Fruit fly (Drosophila melanogaster) whole organism, embryonic: ENCODE results near the gene MtnB.
A peak's percentile ranks its signal among the peaks of the same experiment; 100 is the strongest.

Experiments
- CG10431 ChIP-seq: fragments of 200-800 bp; sonication (Bioruptor generic); optimal IDR thresholded peaks from 3 replicates; lab custom pipeline; 2018; ENCODE audit warnings: missing biosample characterization, mild to moderate bottlenecking, missing genetic modification characterization
- CG11504 ChIP-seq: fragments of 200-800 bp; sonication (Bioruptor generic); optimal IDR thresholded peaks from 3 replicates; lab custom pipeline; 2019; ENCODE audit warnings: missing biosample characterization, mild to moderate bottlenecking, missing genetic modification characterization, moderate library complexity
- CG16815 ChIP-seq: fragments of 200-800 bp; sonication (Bioruptor generic); optimal IDR thresholded peaks from 3 replicates; lab custom pipeline; 2017; ENCODE audit warnings: missing biosample characterization, mild to moderate bottlenecking, missing genetic modification characterization
- CG17802 ChIP-seq: fragments of 200-800 bp; sonication (Bioruptor generic); optimal IDR thresholded peaks from 2 replicates; lab custom pipeline; 2018; ENCODE audit warnings: missing biosample characterization, mild to moderate bottlenecking, missing genetic modification characterization, moderate library complexity
- CG1832 ChIP-seq: fragments of 200-800 bp; sonication (Bioruptor generic); optimal IDR thresholded peaks from 2 replicates; lab custom pipeline; 2017; ENCODE audit warnings: missing biosample characterization, mild to moderate bottlenecking, missing genetic modification characterization, inconsistent platforms
- CG2199 ChIP-seq: fragments of 200-800 bp; sonication (Bioruptor generic); IDR thresholded peaks from 3 replicates; pipeline ENCODE4 v1.3.6; 2022; ENCODE audit warnings: missing biosample characterization, missing genetic modification characterization
- CG31224 ChIP-seq: fragments of 200-800 bp; sonication (Bioruptor generic); IDR thresholded peaks from 2 replicates; pipeline ENCODE4 v1.3.6; 2022; ENCODE audit warnings: missing biosample characterization, missing genetic modification characterization
- CG31441 ChIP-seq: fragments of 200-800 bp; sonication (Bioruptor generic); IDR thresholded peaks from 2 replicates; pipeline ENCODE4 v1.3.6; 2022; ENCODE audit warnings: missing biosample characterization, missing genetic modification characterization
- CG32532 ChIP-seq: fragments of 200-800 bp; sonication (Bioruptor generic); IDR thresholded peaks from 2 replicates; pipeline ENCODE4 v1.3.6; 2022; ENCODE audit warnings: missing biosample characterization, missing genetic modification characterization
- CG3407 ChIP-seq: fragments of 200-800 bp; sonication (Bioruptor generic); optimal IDR thresholded peaks from 2 replicates; lab custom pipeline; 2018; ENCODE audit warnings: missing biosample characterization, mild to moderate bottlenecking, missing genetic modification characterization
- CG6791 ChIP-seq: fragments of 200-800 bp; sonication (Bioruptor generic); IDR thresholded peaks from 3 replicates; pipeline ENCODE4 v1.3.6; 2022; ENCODE audit warnings: missing biosample characterization, missing genetic modification characterization; ENCODE audit not compliant: partially characterized antibody
- CG7745 ChIP-seq: fragments of 200-800 bp; sonication (Bioruptor generic); optimal IDR thresholded peaks from 2 replicates; lab custom pipeline; 2018; ENCODE audit warnings: missing biosample characterization, mild to moderate bottlenecking, missing genetic modification characterization, moderate library complexity
- CG7786 ChIP-seq: fragments of 200-800 bp; sonication (Bioruptor generic); optimal IDR thresholded peaks from 2 replicates; lab custom pipeline; 2016; ENCODE audit warnings: missing biosample characterization, missing genetic modification characterization
- CG8359 ChIP-seq: fragments of 200-800 bp; sonication (Bioruptor generic); optimal IDR thresholded peaks from 2 replicates; lab custom pipeline; 2017; ENCODE audit warnings: missing biosample characterization, mild to moderate bottlenecking, missing genetic modification characterization, borderline replicate concordance
- Camta ChIP-seq: fragments of 200-800 bp; sonication (Bioruptor generic); optimal IDR thresholded peaks from 2 replicates; lab custom pipeline; 2016; ENCODE audit warnings: missing biosample characterization, missing genetic modification characterization
- Dip3 ChIP-seq: fragments of 200-800 bp; sonication (Bioruptor generic); optimal IDR thresholded peaks from 3 replicates; lab custom pipeline; 2016; ENCODE audit warnings: missing biosample characterization, missing genetic modification characterization
- Elba2 ChIP-seq: fragments of 200-800 bp; sonication (Bioruptor generic); optimal IDR thresholded peaks from 3 replicates; lab custom pipeline; 2016; ENCODE audit warnings: missing biosample characterization, missing genetic modification characterization
- HLH4C ChIP-seq: fragments of 200-800 bp; sonication (Bioruptor generic); IDR thresholded peaks from 3 replicates; pipeline ENCODE4 v1.3.6; 2022; ENCODE audit warnings: missing biosample characterization, missing genetic modification characterization; ENCODE audit not compliant: partially characterized antibody
- Hey ChIP-seq: fragments of 200-800 bp; sonication (Bioruptor generic); optimal IDR thresholded peaks from 3 replicates; lab custom pipeline; 2018; ENCODE audit warnings: missing biosample characterization, mild to moderate bottlenecking, missing genetic modification characterization
- HmgZ ChIP-seq: fragments of 200-800 bp; sonication (Bioruptor generic); optimal IDR thresholded peaks from 2 replicates; lab custom pipeline; 2018; ENCODE audit warnings: missing biosample characterization, mild to moderate bottlenecking, missing genetic modification characterization
- Jarid2 ChIP-seq: fragments of 200-800 bp; sonication (Bioruptor generic); optimal IDR thresholded peaks from 3 replicates; lab custom pipeline; 2017; ENCODE audit warnings: mild to moderate bottlenecking, missing biosample characterization, missing genetic modification reagents, missing genetic modification characterization
- Med ChIP-seq: fragments of 200-800 bp; sonication (Bioruptor generic); peaks from one replicate; lab custom pipeline; 2016; ENCODE audit warnings: missing biosample characterization, missing genetic modification characterization, mild to moderate bottlenecking, inconsistent platforms, moderate library complexity
- Oaz ChIP-seq: fragments of 200-800 bp; sonication (Bioruptor generic); IDR thresholded peaks from 2 replicates; pipeline ENCODE4 v1.3.6; 2022; ENCODE audit warnings: missing biosample characterization, missing genetic modification characterization
- Oli ChIP-seq: fragments of 200-800 bp; sonication (Bioruptor generic); optimal IDR thresholded peaks from 2 replicates; lab custom pipeline; 2018; ENCODE audit warnings: missing biosample characterization, mild to moderate bottlenecking, missing genetic modification characterization, moderate library complexity
- Sox102F ChIP-seq: fragments of 200-800 bp; sonication (Bioruptor generic); optimal IDR thresholded peaks from 2 replicates; lab custom pipeline; 2018; ENCODE audit warnings: missing biosample characterization, mild to moderate bottlenecking, missing genetic modification characterization, moderate library complexity
- YL-1 ChIP-seq: fragments of 200-800 bp; sonication (Bioruptor generic); optimal IDR thresholded peaks from 3 replicates; lab custom pipeline; 2017; ENCODE audit warnings: missing biosample characterization, mild to moderate bottlenecking, missing genetic modification characterization
- al ChIP-seq: fragments of 200-800 bp; sonication (Bioruptor generic); IDR thresholded peaks from 2 replicates; pipeline ENCODE4 v1.3.6; 2022; ENCODE audit warnings: missing biosample characterization, missing genetic modification characterization
- ara ChIP-seq: fragments of 200-800 bp; sonication (Bioruptor generic); IDR thresholded peaks from 2 replicates; pipeline ENCODE4 v1.3.6; 2022; ENCODE audit warnings: missing biosample characterization, missing genetic modification characterization
- br ChIP-seq: fragments of >200 bp; optimal IDR thresholded peaks from 2 replicates; lab custom pipeline; 2017
- bsh ChIP-seq, 2 experiments: fragments of 200-800 bp; sonication (Bioruptor generic); optimal IDR thresholded peaks; 2 replicates each; lab custom pipeline; 2017 to 2018; ENCODE audit warnings: mild to moderate bottlenecking in 2 of 2, missing biosample characterization in 2 of 2, missing genetic modification characterization in 2 of 2, moderate library complexity in 1 of 2
- cad ChIP-seq: fragments of >200 bp; optimal IDR thresholded peaks from 2 replicates; lab custom pipeline; 2017; ENCODE audit warnings: missing biosample characterization, missing genetic modification characterization
- cato ChIP-seq: fragments of 200-800 bp; sonication (Bioruptor generic); optimal IDR thresholded peaks from 2 replicates; lab custom pipeline; 2016; ENCODE audit warnings: missing biosample characterization, missing genetic modification characterization, borderline replicate concordance
- crp ChIP-seq, 2 experiments: fragments of 200-800 bp; sonication (Bioruptor generic); optimal IDR thresholded peaks; 2 replicates in 1 of 2; 3 replicates in 1 of 2; lab custom pipeline; 2017; ENCODE audit warnings: missing biosample characterization in 2 of 2, missing genetic modification characterization in 2 of 2, mild to moderate bottlenecking in 1 of 2, moderate library complexity in 1 of 2
- dati ChIP-seq: fragments of 200-800 bp; sonication (Bioruptor generic); IDR thresholded peaks from 2 replicates; pipeline ENCODE4 v1.3.6; 2022; ENCODE audit warnings: missing biosample characterization, missing genetic modification characterization
- inv ChIP-seq: fragments of 200-800 bp; sonication (Bioruptor generic); IDR thresholded peaks from 2 replicates; pipeline ENCODE4 v1.3.6; 2022; ENCODE audit warnings: missing biosample characterization, missing genetic modification characterization; ENCODE audit not compliant: partially characterized antibody
- lab ChIP-seq: fragments of 200-800 bp; sonication (Bioruptor generic); optimal IDR thresholded peaks from 3 replicates; lab custom pipeline; 2017; ENCODE audit warnings: missing biosample characterization, missing genetic modification characterization, mild to moderate bottlenecking, moderate library complexity, missing genetic modification reagents
- lov ChIP-seq, 2 experiments: fragments of 200-800 bp in 1 of 2; fragments of >200 bp in 1 of 2; sonication (Bioruptor generic) in 1 of 2; IDR thresholded peaks in 1 of 2; optimal IDR thresholded peaks in 1 of 2; 2 replicates in 1 of 2; 3 replicates in 1 of 2; pipeline versions ENCODE4 v1.3.6 to Lab custom; 2017 to 2022; ENCODE audit warnings: missing biosample characterization in 1 of 2, missing genetic modification characterization in 1 of 2
- maf-S ChIP-seq: fragments of 200-800 bp; sonication (Bioruptor generic); optimal IDR thresholded peaks from 2 replicates; lab custom pipeline; 2016; ENCODE audit warnings: missing biosample characterization, missing genetic modification characterization
- mld ChIP-seq: fragments of 200-800 bp; sonication (Bioruptor generic); IDR thresholded peaks from 3 replicates; pipeline ENCODE4 v1.3.6; 2022; ENCODE audit warnings: missing biosample characterization, missing genetic modification characterization; ENCODE audit not compliant: partially characterized antibody
- nmo ChIP-seq: fragments of 200-800 bp; sonication (Bioruptor generic); optimal IDR thresholded peaks from 2 replicates; lab custom pipeline; 2018; ENCODE audit warnings: missing biosample characterization, mild to moderate bottlenecking, missing genetic modification characterization, moderate library complexity
- p53 ChIP-seq: fragments of 200-800 bp; sonication (Bioruptor generic); optimal IDR thresholded peaks from 2 replicates; lab custom pipeline; 2016; ENCODE audit warnings: missing biosample characterization, missing genetic modification characterization
- phol ChIP-seq: fragments of 200-800 bp; sonication (Bioruptor generic); optimal IDR thresholded peaks from 3 replicates; lab custom pipeline; 2018; ENCODE audit warnings: missing biosample characterization, mild to moderate bottlenecking, missing genetic modification characterization, moderate library complexity
- tx ChIP-seq: fragments of 200-800 bp; sonication (Bioruptor generic); optimal IDR thresholded peaks from 2 replicates; lab custom pipeline; 2016; ENCODE audit warnings: missing biosample characterization, missing genetic modification characterization
- vnd ChIP-seq: fragments of 200-800 bp; sonication (Bioruptor generic); IDR thresholded peaks from 3 replicates; pipeline ENCODE4 v1.3.6; 2022; ENCODE audit warnings: missing biosample characterization, missing genetic modification characterization; ENCODE audit not compliant: partially characterized antibody
- wek ChIP-seq: fragments of 200-800 bp; sonication (Bioruptor generic); optimal IDR thresholded peaks from 3 replicates; lab custom pipeline; 2018; ENCODE audit warnings: missing biosample characterization, mild to moderate bottlenecking, missing genetic modification characterization, moderate library complexity
- zfh1 ChIP-seq: fragments of 200-800 bp; sonication (Bioruptor generic); IDR thresholded peaks from 3 replicates; pipeline ENCODE4 v1.3.6; 2022; ENCODE audit warnings: missing biosample characterization, missing genetic modification characterization
- zfh2 ChIP-seq: fragments of 200-800 bp; sonication (Bioruptor generic); optimal IDR thresholded peaks from 2 replicates; lab custom pipeline; 2016; ENCODE audit warnings: missing biosample characterization, missing genetic modification characterization

MtnB gene

dm6 chr3R:20550632-20551486 is 47.3 kb upstream of the MtnB start (continued):
- TF ChIP-seq cad (GFP tag; lab: Kevin White, UChicago) = no peak
- TF ChIP-seq lab (GFP tag; lab: Kevin White, UChicago) = peak; percentile 93
- no peak for TF ChIP-seq CG11504
- peak; percentile 57 to 75 for TF ChIP-seq bsh (GFP tag; optimal IDR thresholded peaks at IDR 0.05; lab: Kevin White, UChicago)
- TF ChIP-seq HLH4C (GFP tag; lab: Robert Waterston, UW) = peak; percentile 91
- no peak for TF ChIP-seq zfh2 (GFP tag; lab: Kevin White, UChicago)
- peak; percentile 94 for TF ChIP-seq wek
- TF ChIP-seq mld (GFP tag; lab: Robert Waterston, UW) = peak; percentile 97
- peak; percentile 31 for TF ChIP-seq Camta (GFP tag; lab: Kevin White, UChicago)
- peak; percentile 94 for TF ChIP-seq Med (GFP tag; lab: Kevin White, UChicago)
- TF ChIP-seq dati (GFP tag; lab: Robert Waterston, UW) = 0 out of 2 replicates have a peak, but pooled peaks have one; percentile 24
- no peak for TF ChIP-seq CG31224 (GFP tag; lab: Robert Waterston, UW)
- TF ChIP-seq Jarid2 = peak; percentile 93
- TF ChIP-seq Oli (tag; lab: Kevin White, UChicago) = no peak
- peak; percentile 15 for TF ChIP-seq nmo (GFP tag; lab: Kevin White, UChicago)
- peak; percentile 65 for TF ChIP-seq CG7786 (GFP tag; lab: Kevin White, UChicago)
- TF ChIP-seq maf-S (GFP tag; lab: Kevin White, UChicago) = peak; percentile 72
- TF ChIP-seq vnd (GFP tag; lab: Robert Waterston, UW) = peak; percentile 93
- peak; percentile 99 for TF ChIP-seq CG6791 (GFP tag; lab: Robert Waterston, UW)
- peak; percentile 57; the same call in 1 of the 2 replicates for TF ChIP-seq ara (GFP tag; lab: Robert Waterston, UW)
- TF ChIP-seq inv = peak; percentile 95
- TF ChIP-seq CG2199 (GFP tag; lab: Robert Waterston, UW) = 0 out of 3 replicates have a peak, but pooled peaks have one; percentile 7
- peak; percentile 51 for TF ChIP-seq CG8359 (GFP tag; lab: Kevin White, UChicago)
- TF ChIP-seq lov (optimal IDR thresholded peaks at IDR 0.05; lab: Kevin White, UChicago) = no peak
- TF ChIP-seq lov (GFP tag; IDR thresholded peaks at IDR 0.05; lab: Robert Waterston, UW) = no peak
- no peak for TF ChIP-seq Elba2 (GFP tag; lab: Kevin White, UChicago)
- TF ChIP-seq Oaz (GFP tag; lab: Robert Waterston, UW) = no peak
- no peak for TF ChIP-seq p53
- no peak; the same call in 1 of the 2 replicates for TF ChIP-seq CG31441 (GFP tag; lab: Robert Waterston, UW)
- TF ChIP-seq CG7745 = peak; percentile 84
- TF ChIP-seq CG32532 (GFP tag; lab: Robert Waterston, UW) = peak; percentile 28
- no peak for TF ChIP-seq cato (GFP tag; lab: Kevin White, UChicago)
- no peak for TF ChIP-seq tx (GFP tag; lab: Kevin White, UChicago)
- no peak for TF ChIP-seq CG1832 (GFP tag; lab: Kevin White, UChicago)
- peak; percentile 47 for TF ChIP-seq CG17802 (tag; lab: Kevin White, UChicago)
- peak; percentile 42 for TF ChIP-seq Sox102F (GFP tag; lab: Kevin White, UChicago)
- no peak for TF ChIP-seq br (lab: Kevin White, UChicago)
- TF ChIP-seq HmgZ (tag; lab: Kevin White, UChicago) = peak; percentile 82
- peak; percentile 91 for TF ChIP-seq CG3407
- peak; percentile 40 for TF ChIP-seq Dip3 (GFP tag; lab: Kevin White, UChicago)
- TF ChIP-seq crp (GFP tag; optimal IDR thresholded peaks at IDR 0.05; lab: Kevin White, UChicago) = peak in 1 of 2 experiments; percentile 46
- TF ChIP-seq YL-1 (GFP tag; lab: Kevin White, UChicago) = peak; percentile 92
- no peak for TF ChIP-seq phol (tag; lab: Kevin White, UChicago)
- TF ChIP-seq CG10431 (GFP tag; lab: Kevin White, UChicago) = peak; percentile 88
- TF ChIP-seq al (GFP tag; lab: Robert Waterston, UW) = no peak
- TF ChIP-seq Hey (tag; lab: Kevin White, UChicago) = peak; percentile 91
- TF ChIP-seq zfh1 (GFP tag; lab: Robert Waterston, UW) = peak; percentile 60; the same call in 2 of the 3 replicates
- no peak for TF ChIP-seq CG16815 (GFP tag; lab: Kevin White, UChicago)
